Fruit fly (Drosophila melanogaster) whole organism, prepupa: ENCODE results near the gene PolD1.

Experiments
- Blimp-1 ChIP-seq: fragments of 200-800 bp; sonication (Bioruptor generic); optimal IDR thresholded peaks from 3 replicates; lab custom pipeline; 2017; ENCODE audit warnings: missing biosample characterization, missing genetic modification characterization, mild to moderate bottlenecking, moderate library complexity, missing genetic modification reagents
- CG10631 ChIP-seq: fragments of 200-800 bp; sonication (Bioruptor generic); optimal IDR thresholded peaks from 2 replicates; lab custom pipeline; 2016; ENCODE audit warnings: missing biosample characterization, missing genetic modification characterization
- CG10669 ChIP-seq: fragments of 200-800 bp; sonication (Bioruptor generic); optimal IDR thresholded peaks from 3 replicates; lab custom pipeline; 2018; ENCODE audit warnings: missing biosample characterization, mild to moderate bottlenecking, missing genetic modification characterization, moderate library complexity
- CG11294 ChIP-seq: fragments of 200-800 bp; sonication (Bioruptor generic); IDR thresholded peaks from 2 replicates; pipeline ENCODE4 v1.3.6; 2022; ENCODE audit warnings: missing biosample characterization, missing genetic modification characterization
- CG11762 ChIP-seq: fragments of 200-800 bp; sonication (Bioruptor generic); optimal IDR thresholded peaks from 3 replicates; lab custom pipeline; 2016; ENCODE audit warnings: missing biosample characterization, missing genetic modification characterization; ENCODE audit not compliant: insufficient read depth
- CG15336 ChIP-seq: fragments of 200-800 bp; sonication (Bioruptor generic); IDR thresholded peaks from 2 replicates; pipeline ENCODE4 v1.3.6; 2022; ENCODE audit warnings: missing biosample characterization, missing genetic modification characterization
- CG1621 ChIP-seq: fragments of 200-800 bp; sonication (Bioruptor generic); optimal IDR thresholded peaks from 3 replicates; lab custom pipeline; 2018; ENCODE audit warnings: missing biosample characterization, mild to moderate bottlenecking, missing genetic modification characterization
- CG16779 ChIP-seq: fragments of 200-800 bp; sonication (Bioruptor generic); optimal IDR thresholded peaks from 3 replicates; lab custom pipeline; 2017; ENCODE audit warnings: missing biosample characterization, mild to moderate bottlenecking, missing genetic modification characterization
- CG3032 ChIP-seq: fragments of 200-800 bp; optimal IDR thresholded peaks from 2 replicates; lab custom pipeline; 2019; ENCODE audit warnings: missing biosample characterization, mild to moderate bottlenecking, missing genetic modification characterization, moderate library complexity
- CG32006 ChIP-seq: fragments of 200-800 bp; sonication (Bioruptor generic); optimal IDR thresholded peaks from 3 replicates; lab custom pipeline; 2017; ENCODE audit warnings: missing biosample characterization, mild to moderate bottlenecking, missing genetic modification characterization
- CG34406 ChIP-seq: fragments of 200-800 bp; sonication (Bioruptor generic); optimal IDR thresholded peaks from 3 replicates; lab custom pipeline; 2016; ENCODE audit warnings: missing biosample characterization, missing genetic modification characterization
- CG3919 ChIP-seq: fragments of 200-800 bp; sonication (Bioruptor generic); optimal IDR thresholded peaks from 3 replicates; lab custom pipeline; 2016; ENCODE audit warnings: missing biosample characterization, missing genetic modification characterization
- CG4318 ChIP-seq: fragments of 200-800 bp; sonication (Bioruptor generic); optimal IDR thresholded peaks from 3 replicates; lab custom pipeline; 2017; ENCODE audit warnings: missing biosample characterization, mild to moderate bottlenecking, missing genetic modification characterization
- CG6163 ChIP-seq: fragments of 200-800 bp; sonication (Bioruptor generic); IDR thresholded peaks from 3 replicates; pipeline ENCODE4 v1.3.6; 2022; ENCODE audit warnings: missing biosample characterization, missing genetic modification characterization
- CG6276 ChIP-seq: fragments of 200-800 bp; sonication (Bioruptor generic); optimal IDR thresholded peaks from 2 replicates; lab custom pipeline; 2017; ENCODE audit warnings: missing biosample characterization, mild to moderate bottlenecking, missing genetic modification characterization
- CG6792 ChIP-seq: fragments of 200-800 bp; sonication (Bioruptor generic); optimal IDR thresholded peaks from 3 replicates; lab custom pipeline; 2016; ENCODE audit warnings: missing biosample characterization, missing genetic modification characterization
- CG6854 ChIP-seq: fragments of 200-800 bp; sonication (Bioruptor generic); optimal IDR thresholded peaks from 2 replicates; lab custom pipeline; 2017; ENCODE audit warnings: missing biosample characterization, mild to moderate bottlenecking, missing genetic modification characterization
- CG7368 ChIP-seq: fragments of 200-800 bp; sonication (Bioruptor generic); optimal IDR thresholded peaks from 3 replicates; lab custom pipeline; 2016; ENCODE audit warnings: missing biosample characterization, missing genetic modification characterization
- CG8632 ChIP-seq: fragments of 200-800 bp; sonication (Bioruptor generic); optimal IDR thresholded peaks from 3 replicates; lab custom pipeline; 2016; ENCODE audit warnings: missing biosample characterization, missing genetic modification characterization
- CG9139 ChIP-seq: fragments of 200-800 bp; sonication (Bioruptor generic); optimal IDR thresholded peaks from 3 replicates; lab custom pipeline; 2017; ENCODE audit warnings: missing biosample characterization, mild to moderate bottlenecking, missing genetic modification characterization
- Eip75B ChIP-seq: fragments of 200-800 bp; sonication (Bioruptor generic); optimal IDR thresholded peaks from 3 replicates; lab custom pipeline; 2016; ENCODE audit warnings: missing biosample characterization, missing genetic modification characterization
- Eip78C ChIP-seq: fragments of 200-800 bp; sonication (Bioruptor generic); peaks from one replicate; lab custom pipeline; 2016; ENCODE audit warnings: missing biosample characterization, missing genetic modification characterization
- Eip93F ChIP-seq: fragments of 200-800 bp; sonication (Bioruptor generic); optimal IDR thresholded peaks from 2 replicates; lab custom pipeline; 2016; ENCODE audit warnings: missing biosample characterization, mild to moderate bottlenecking, missing genetic modification characterization
- Ets21C ChIP-seq: fragments of 200-800 bp; sonication (Bioruptor generic); optimal IDR thresholded peaks from 3 replicates; lab custom pipeline; 2016; ENCODE audit warnings: missing biosample characterization, missing genetic modification characterization
- Gug ChIP-seq: fragments of 200-800 bp; sonication (Bioruptor generic); IDR thresholded peaks from 2 replicates; pipeline ENCODE4 v1.3.6; 2022; ENCODE audit warnings: missing biosample characterization, missing genetic modification characterization
- Hr39 ChIP-seq: fragments of 200-800 bp; sonication (Bioruptor generic); optimal IDR thresholded peaks from 2 replicates; lab custom pipeline; 2016; ENCODE audit warnings: missing biosample characterization, missing genetic modification characterization
- Hr4 ChIP-seq: fragments of 200-800 bp; sonication (Bioruptor generic); optimal IDR thresholded peaks from 3 replicates; lab custom pipeline; 2016; ENCODE audit warnings: missing biosample characterization, missing genetic modification characterization
- Lpt ChIP-seq: fragments of 200-800 bp; sonication (Bioruptor generic); optimal IDR thresholded peaks from 3 replicates; lab custom pipeline; 2016; ENCODE audit warnings: missing biosample characterization, missing genetic modification characterization
- Met ChIP-seq: fragments of 200-800 bp; sonication (Bioruptor generic); optimal IDR thresholded peaks from 3 replicates; lab custom pipeline; 2016; ENCODE audit warnings: missing biosample characterization, missing genetic modification characterization
- Smox ChIP-seq: fragments of 200-800 bp; sonication (Bioruptor generic); optimal IDR thresholded peaks from 3 replicates; lab custom pipeline; 2016; ENCODE audit warnings: missing biosample characterization, missing genetic modification characterization
- Sox14 ChIP-seq: fragments of 200-800 bp; sonication (Bioruptor generic); optimal IDR thresholded peaks from 3 replicates; lab custom pipeline; 2016; ENCODE audit warnings: missing biosample characterization, missing genetic modification characterization
- Sox15 ChIP-seq: fragments of 200-800 bp; sonication (Bioruptor generic); optimal IDR thresholded peaks from 3 replicates; lab custom pipeline; 2016; ENCODE audit warnings: missing biosample characterization, missing genetic modification characterization
- achi ChIP-seq: fragments of 200-800 bp; sonication (Bioruptor generic); optimal IDR thresholded peaks from 3 replicates; lab custom pipeline; 2016; ENCODE audit warnings: missing biosample characterization, missing genetic modification characterization
- cyc ChIP-seq: fragments of 200-800 bp; sonication (Bioruptor generic); optimal IDR thresholded peaks from 3 replicates; lab custom pipeline; 2016; ENCODE audit warnings: missing biosample characterization, missing genetic modification characterization
- eg ChIP-seq: fragments of 200-800 bp; sonication (Bioruptor generic); IDR thresholded peaks from 3 replicates; pipeline ENCODE4 v1.3.6; 2022; ENCODE audit warnings: missing biosample characterization, missing genetic modification characterization
- esn ChIP-seq: fragments of 200-800 bp; sonication (Bioruptor generic); optimal IDR thresholded peaks from 2 replicates; lab custom pipeline; 2016; ENCODE audit warnings: missing biosample characterization, mild to moderate bottlenecking, missing genetic modification characterization, moderate library complexity
- fd59A ChIP-seq: fragments of 200-800 bp; sonication (Bioruptor generic); optimal IDR thresholded peaks from 2 replicates; lab custom pipeline; 2017; ENCODE audit warnings: missing biosample characterization, mild to moderate bottlenecking, missing genetic modification characterization, missing genetic modification reagents
- fd85E ChIP-seq: fragments of 200-800 bp; sonication (Bioruptor generic); optimal IDR thresholded peaks from 3 replicates; lab custom pipeline; 2016; ENCODE audit warnings: missing biosample characterization, missing genetic modification characterization
- lz ChIP-seq: fragments of 200-800 bp; sonication (Bioruptor generic); optimal IDR thresholded peaks from 3 replicates; lab custom pipeline; 2016; ENCODE audit warnings: missing biosample characterization, missing genetic modification characterization
- net ChIP-seq: fragments of 200-800 bp; sonication (Bioruptor generic); optimal IDR thresholded peaks from 3 replicates; lab custom pipeline; 2016; ENCODE audit warnings: missing biosample characterization, missing genetic modification characterization
- pdm3 ChIP-seq: fragments of 200-800 bp; sonication (Bioruptor generic); optimal IDR thresholded peaks from 3 replicates; lab custom pipeline; 2016; ENCODE audit warnings: missing biosample characterization, missing genetic modification characterization
- salr ChIP-seq, 2 experiments: fragments of 200-800 bp; sonication (Bioruptor generic); optimal IDR thresholded peaks; 3 replicates each; lab custom pipeline; 2016 to 2018; ENCODE audit warnings: missing biosample characterization in 2 of 2, missing genetic modification characterization in 2 of 2, mild to moderate bottlenecking in 1 of 2
- ss ChIP-seq, 2 experiments: fragments of 200-800 bp; sonication (Bioruptor generic); optimal IDR thresholded peaks; 2 replicates in 1 of 2; 3 replicates in 1 of 2; lab custom pipeline; 2017 to 2018; ENCODE audit warnings: mild to moderate bottlenecking in 2 of 2, missing biosample characterization in 2 of 2, missing genetic modification characterization in 2 of 2, moderate library complexity in 1 of 2
- svp ChIP-seq: fragments of 200-800 bp; sonication (Bioruptor generic); peaks from one replicate; lab custom pipeline; 2016; ENCODE audit warnings: missing biosample characterization, missing genetic modification characterization
- vri ChIP-seq: fragments of 200-800 bp; sonication (Bioruptor generic); optimal IDR thresholded peaks from 3 replicates; lab custom pipeline; 2016; ENCODE audit warnings: missing biosample characterization, mild to moderate bottlenecking, missing genetic modification characterization

Gene PolD1

dm6 chr3L:16021064-16021683, 33.6 kb upstream of the PolD1 start (continued):
- no peak for TF ChIP-seq Gug
- peak; percentile 8 for TF ChIP-seq vri (GFP tag; lab: Kevin White, UChicago)
- TF ChIP-seq Smox (GFP tag; lab: Kevin White, UChicago): peak; percentile 50
- TF ChIP-seq net: peak; percentile 36
- no peak for TF ChIP-seq fd85E (GFP tag; lab: Kevin White, UChicago)
- no peak for TF ChIP-seq CG11762 (GFP tag; lab: Kevin White, UChicago)
- peak; percentile 21 for TF ChIP-seq CG10631 (GFP tag; lab: Kevin White, UChicago)
- peak; percentile 25 for TF ChIP-seq CG8632
- TF ChIP-seq CG15336: peak; percentile 36; the same call in 1 of the 2 replicates
- TF ChIP-seq CG6276 (GFP tag; lab: Kevin White, UChicago): peak; percentile 48
- TF ChIP-seq achi: peak; percentile 60
- TF ChIP-seq Eip75B (GFP tag; lab: Kevin White, UChicago): peak; percentile 48
- TF ChIP-seq CG11294 (GFP tag; lab: Robert Waterston, UW): no peak
- peak; percentile 50 for TF ChIP-seq Met (GFP tag; lab: Kevin White, UChicago)
- TF ChIP-seq svp: peak; percentile 71
- no peak for TF ChIP-seq ss (GFP tag; optimal IDR thresholded peaks at IDR 0.05; lab: Kevin White, UChicago)
- peak; percentile 58 for TF ChIP-seq pdm3 (GFP tag; lab: Kevin White, UChicago)
- peak; percentile 50 for TF ChIP-seq cyc (GFP tag; lab: Kevin White, UChicago)
- TF ChIP-seq Lpt: peak; percentile 20
- TF ChIP-seq CG9139 (GFP tag; lab: Kevin White, UChicago): no peak
- peak; percentile 29 for TF ChIP-seq CG7368
- no peak for TF ChIP-seq Blimp-1 (GFP tag; lab: Kevin White, UChicago)
- peak; percentile 26 for TF ChIP-seq CG3032 (tag; lab: Kevin White, UChicago)
- TF ChIP-seq fd59A (GFP tag; lab: Kevin White, UChicago): no peak
- peak; percentile 22 for TF ChIP-seq CG1621 (tag; lab: Kevin White, UChicago)
- TF ChIP-seq CG6792 (GFP tag; lab: Kevin White, UChicago): peak; percentile 48
- TF ChIP-seq lz (GFP tag; lab: Kevin White, UChicago): peak; percentile 35
- TF ChIP-seq esn (GFP tag; lab: Kevin White, UChicago): peak; percentile 64
- TF ChIP-seq CG10669 (GFP tag; lab: Kevin White, UChicago): peak; percentile 43
- TF ChIP-seq eg (GFP tag; lab: Robert Waterston, UW): peak; percentile 53; the same call in 2 of the 3 replicates
- no peak for TF ChIP-seq CG16779
- peak; percentile 0 for TF ChIP-seq Sox15 (GFP tag; lab: Kevin White, UChicago)
- TF ChIP-seq CG3919 (GFP tag; lab: Kevin White, UChicago): peak; percentile 60

dm6 chr3L:16019144-16020006, 31.8 kb upstream of the PolD1 start:
- TF ChIP-seq CG15336: no peak
- TF ChIP-seq CG34406: peak; percentile 22
- TF ChIP-seq Hr39: peak; percentile 62
- no peak for TF ChIP-seq CG9139 (GFP tag; lab: Kevin White, UChicago)
- peak; percentile 22 for TF ChIP-seq pdm3 (GFP tag; lab: Kevin White, UChicago)
- TF ChIP-seq CG7368: no peak
- TF ChIP-seq salr (GFP tag; optimal IDR thresholded peaks at IDR 0.05; lab: Kevin White, UChicago): peak in 1 of 2 experiments; percentile 44
- TF ChIP-seq lz (GFP tag; lab: Kevin White, UChicago): peak; percentile 23
- TF ChIP-seq CG6276 (GFP tag; lab: Kevin White, UChicago): peak; percentile 13
- no peak for TF ChIP-seq CG6163 (GFP tag; lab: Robert Waterston, UW)
- no peak for TF ChIP-seq fd85E (GFP tag; lab: Kevin White, UChicago)
- peak; percentile 61 for TF ChIP-seq esn (GFP tag; lab: Kevin White, UChicago)
- no peak for TF ChIP-seq CG8632
- TF ChIP-seq Eip78C: peak; percentile 84
- peak; percentile 51 for TF ChIP-seq Sox14 (GFP tag; lab: Kevin White, UChicago)
- TF ChIP-seq CG16779: no peak
- TF ChIP-seq CG4318: peak; percentile 21
- TF ChIP-seq Smox (GFP tag; lab: Kevin White, UChicago): peak; percentile 55
- no peak for TF ChIP-seq Eip93F (GFP tag; lab: Kevin White, UChicago)
- TF ChIP-seq CG32006: peak; percentile 55
- no peak for TF ChIP-seq CG6854 (GFP tag; lab: Kevin White, UChicago)
- no peak for TF ChIP-seq fd59A (GFP tag; lab: Kevin White, UChicago)
- TF ChIP-seq vri (GFP tag; lab: Kevin White, UChicago): no peak
- no peak for TF ChIP-seq net
- no peak for TF ChIP-seq CG11762 (GFP tag; lab: Kevin White, UChicago)
- no peak for TF ChIP-seq CG3032 (tag; lab: Kevin White, UChicago)
- no peak for TF ChIP-seq Hr4 (GFP tag; lab: Kevin White, UChicago)
- TF ChIP-seq Blimp-1 (GFP tag; lab: Kevin White, UChicago): no peak
- peak; percentile 29 for TF ChIP-seq Ets21C
- TF ChIP-seq Sox15 (GFP tag; lab: Kevin White, UChicago): no peak
- TF ChIP-seq svp: peak; percentile 89
